Worm (Caenorhabditis elegans) whole organism, early embryonic: ENCODE results near the gene tbx-2.

ENCODE experiments used
- aly-1 ChIP-seq: sonication (generic microtip); optimal IDR thresholded peaks from 2 replicates; lab custom pipeline; 2016; ENCODE audit warnings: missing genetic modification characterization, missing compliant biosample characterization
- ama-1 ChIP-seq: fragments of 150-350 bp; optimal IDR thresholded peaks from 2 replicates; lab custom pipeline; 2014
- ceh-13 ChIP-seq: fragments of 200-800 bp; sonication (Bioruptor generic); optimal IDR thresholded peaks from 2 replicates; lab custom pipeline; 2018; ENCODE audit warnings: mild to moderate bottlenecking, missing genetic modification characterization, missing compliant biosample characterization
- sea-1 ChIP-seq: fragments of 200-800 bp; sonication (Bioruptor generic); conservative IDR thresholded peaks from 2 replicates; pipeline ENCODE4 v1.3.6; 2022; ENCODE audit warnings: missing genetic modification characterization, missing compliant biosample characterization

DNA sequence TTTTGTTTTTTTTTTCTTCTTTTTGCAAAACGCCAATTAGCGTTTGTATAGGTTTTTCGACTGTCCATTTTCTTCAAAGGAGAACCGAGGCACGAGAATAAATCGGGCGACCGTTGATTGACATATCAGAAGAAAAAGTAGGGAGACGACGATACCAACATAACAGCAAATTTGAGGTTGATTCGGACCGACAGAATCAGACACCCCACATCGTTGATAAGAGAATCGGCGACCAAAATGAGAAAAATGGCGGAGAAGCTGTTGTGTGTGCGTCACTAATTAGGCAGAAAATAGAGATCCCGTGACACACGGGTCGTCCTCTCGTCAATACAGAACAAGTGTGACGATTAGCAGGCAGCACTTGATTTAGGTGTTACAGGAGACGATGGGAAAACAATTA lies 5.8 kb upstream of the tbx-2 start:
- TF ChIP-seq ama-1 (lab: Kevin White, UChicago) (no peak), ceh-13 (GFP tag; lab: Kevin White, UChicago) (no peak), sea-1 (GFP tag; lab: Robert Waterston, UW) (no peak), aly-1 (tag; lab: Kevin White, UChicago) (no peak)
